Worm (Caenorhabditis elegans) whole organism, early embryonic: ENCODE measurements around the gene C11E4.7.

Experiments
- B0310.2 ChIP-seq: sonication (generic microtip); optimal IDR thresholded peaks from 2 replicates; lab custom pipeline; 2016; ENCODE audit warnings: mild to moderate bottlenecking, missing genetic modification characterization, missing compliant biosample characterization
- F13C5.2 ChIP-seq: sonication (generic microtip); optimal IDR thresholded peaks from 2 replicates; lab custom pipeline; 2017; ENCODE audit warnings: mild to moderate bottlenecking, missing genetic modification characterization, inconsistent platforms, missing compliant biosample characterization
- aly-1 ChIP-seq: sonication (generic microtip); optimal IDR thresholded peaks from 2 replicates; lab custom pipeline; 2016; ENCODE audit warnings: missing genetic modification characterization, missing compliant biosample characterization
- ama-1 ChIP-seq: fragments of 150-350 bp; optimal IDR thresholded peaks from 2 replicates; lab custom pipeline; 2014
- ceh-13 ChIP-seq: fragments of 200-800 bp; sonication (Bioruptor generic); optimal IDR thresholded peaks from 2 replicates; lab custom pipeline; 2018; ENCODE audit warnings: mild to moderate bottlenecking, missing genetic modification characterization, missing compliant biosample characterization
- ceh-36 ChIP-seq: sonication (generic microtip); optimal IDR thresholded peaks from 2 replicates; lab custom pipeline; 2016; ENCODE audit warnings: missing genetic modification characterization, inconsistent platforms, missing compliant biosample characterization
- ets-7 ChIP-seq: sonication (generic microtip); optimal IDR thresholded peaks from 2 replicates; lab custom pipeline; 2016; ENCODE audit warnings: missing genotype, missing genetic modification characterization, missing compliant biosample characterization
- flt-1 ChIP-seq: fragments of 200-800 bp; sonication (Bioruptor generic); IDR thresholded peaks from 2 replicates; pipeline ENCODE4 v1.3.6; 2022; ENCODE audit warnings: missing genetic modification characterization, missing compliant biosample characterization
- hmbx-1 ChIP-seq: sonication (generic microtip); optimal IDR thresholded peaks from 2 replicates; lab custom pipeline; 2016; ENCODE audit warnings: mild to moderate bottlenecking, missing genetic modification characterization, missing compliant biosample characterization
- hmg-4 ChIP-seq: fragments of 200-800 bp; sonication (Bioruptor generic); optimal IDR thresholded peaks from 2 replicates; lab custom pipeline; 2018; ENCODE audit warnings: mild to moderate bottlenecking, missing genetic modification characterization, missing compliant biosample characterization
- hnd-1 ChIP-seq: sonication (generic microtip); optimal IDR thresholded peaks from 2 replicates; lab custom pipeline; 2016; ENCODE audit warnings: missing genetic modification characterization, missing compliant biosample characterization
- pes-1 ChIP-seq: fragments of 200-800 bp; sonication (Bioruptor generic); IDR thresholded peaks from 2 replicates; pipeline ENCODE4 v1.3.6; 2022; ENCODE audit warnings: missing genetic modification reagents, missing genetic modification characterization, missing compliant biosample characterization
- scrt-1 ChIP-seq: fragments of 200-800 bp; sonication (Bioruptor generic); IDR thresholded peaks from 2 replicates; pipeline ENCODE4 v1.3.6; 2022; ENCODE audit warnings: missing genetic modification characterization, missing compliant biosample characterization
- sea-1 ChIP-seq: fragments of 200-800 bp; sonication (Bioruptor generic); conservative IDR thresholded peaks from 2 replicates; pipeline ENCODE4 v1.3.6; 2022; ENCODE audit warnings: missing genetic modification characterization, missing compliant biosample characterization
- tbx-11 ChIP-seq: fragments of 200-800 bp; sonication (Bioruptor generic); IDR thresholded peaks from 2 replicates; pipeline ENCODE4 v1.3.6; 2022; ENCODE audit warnings: missing genetic modification characterization, missing compliant biosample characterization
- tbx-37 ChIP-seq: fragments of 200-800 bp; sonication (Bioruptor generic); conservative IDR thresholded peaks from 2 replicates; pipeline ENCODE4 v1.3.6; 2022; ENCODE audit warnings: missing genetic modification reagents, missing genetic modification characterization, missing compliant biosample characterization
- tra-4 ChIP-seq: sonication (generic microtip); optimal IDR thresholded peaks from 2 replicates; lab custom pipeline; 2017; ENCODE audit warnings: missing genetic modification characterization, missing compliant biosample characterization

The C11E4.7 gene

ce11 chrX:9616919-9617318 is at the start of gene C11E4.7:
Gene C11E4.7, plus strand, starts transcription at chrX:9617219.
- no peak for TF ChIP-seq B0310.2 (tag; lab: Kevin White, UChicago)
- no peak for TF ChIP-seq tra-4 (tag; lab: Kevin White, UChicago)
- TF ChIP-seq hmbx-1 (tag; lab: Kevin White, UChicago), result no peak
- TF ChIP-seq flt-1 (GFP tag; lab: Robert Waterston, UW), result no peak
- no peak for TF ChIP-seq scrt-1 (GFP tag; lab: Robert Waterston, UW)
- no peak for TF ChIP-seq tbx-37 (GFP tag; lab: Robert Waterston, UW)
- no peak for TF ChIP-seq hnd-1 (tag; lab: Kevin White, UChicago)
- no peak for TF ChIP-seq ceh-36 (tag; lab: Kevin White, UChicago)
- no peak for TF ChIP-seq ceh-13 (GFP tag; lab: Kevin White, UChicago)
- TF ChIP-seq pes-1 (GFP tag; lab: Robert Waterston, UW), result no peak
- TF ChIP-seq ets-7 (tag; lab: Kevin White, UChicago), result no peak

ce11 chrX:9568574-9568973 is 48.4 kb upstream of the C11E4.7 start:
- TF ChIP-seq hnd-1 (tag; lab: Kevin White, UChicago), result no peak
- TF ChIP-seq F13C5.2 (tag; lab: Kevin White, UChicago), result no peak
- TF ChIP-seq ceh-13 (GFP tag; lab: Kevin White, UChicago), result no peak
- TF ChIP-seq flt-1 (GFP tag; lab: Robert Waterston, UW), result no peak
- TF ChIP-seq sea-1, result no peak
- TF ChIP-seq B0310.2 (tag; lab: Kevin White, UChicago), result no peak
- TF ChIP-seq ceh-36 (tag; lab: Kevin White, UChicago), result no peak
- TF ChIP-seq ama-1 (lab: Kevin White, UChicago), result no peak
- no peak for TF ChIP-seq pes-1 (GFP tag; lab: Robert Waterston, UW)

ce11 chrX:9576928-9577327 is 40.1 kb upstream of the C11E4.7 start, which contains the start of gene glb-17:
Gene glb-17, minus strand, starts transcription at chrX:9577028.
- TF ChIP-seq ceh-36 (tag; lab: Kevin White, UChicago), result no peak
- TF ChIP-seq pes-1 (GFP tag; lab: Robert Waterston, UW), result no peak
- TF ChIP-seq ama-1 (lab: Kevin White, UChicago), result no peak
- no peak for TF ChIP-seq ets-7 (tag; lab: Kevin White, UChicago)
- no peak for TF ChIP-seq flt-1 (GFP tag; lab: Robert Waterston, UW)
- TF ChIP-seq B0310.2 (tag; lab: Kevin White, UChicago), result no peak
- TF ChIP-seq aly-1, result no peak
- TF ChIP-seq tbx-37 (GFP tag; lab: Robert Waterston, UW), result no peak
- TF ChIP-seq F13C5.2 (tag; lab: Kevin White, UChicago), result no peak
- TF ChIP-seq hnd-1 (tag; lab: Kevin White, UChicago), result no peak
- TF ChIP-seq ceh-13 (GFP tag; lab: Kevin White, UChicago), result no peak
- no peak for TF ChIP-seq scrt-1 (GFP tag; lab: Robert Waterston, UW)
- TF ChIP-seq hmg-4 (GFP tag; lab: Kevin White, UChicago), result no peak
- TF ChIP-seq tbx-11 (GFP tag; lab: Robert Waterston, UW), result no peak
- no peak for TF ChIP-seq hmbx-1 (tag; lab: Kevin White, UChicago)
- TF ChIP-seq sea-1, result no peak
- TF ChIP-seq tra-4 (tag; lab: Kevin White, UChicago), result no peak

- no peak for TF ChIP-seq hmg-4 (GFP tag; lab: Kevin White, UChicago)
- TF ChIP-seq sea-1, result no peak
- TF ChIP-seq ets-7 (tag; lab: Kevin White, UChicago), result no peak
- TF ChIP-seq aly-1, result no peak
- no peak for TF ChIP-seq B0310.2 (tag; lab: Kevin White, UChicago)
- no peak for TF ChIP-seq ceh-36 (tag; lab: Kevin White, UChicago)
- TF ChIP-seq tra-4 (tag; lab: Kevin White, UChicago), result no peak
- no peak for TF ChIP-seq tbx-37 (GFP tag; lab: Robert Waterston, UW)
- TF ChIP-seq pes-1 (GFP tag; lab: Robert Waterston, UW), result no peak
- no peak for TF ChIP-seq flt-1 (GFP tag; lab: Robert Waterston, UW)
- no peak for TF ChIP-seq scrt-1 (GFP tag; lab: Robert Waterston, UW)
- no peak for TF ChIP-seq hnd-1 (tag; lab: Kevin White, UChicago)
- TF ChIP-seq hmbx-1 (tag; lab: Kevin White, UChicago), result no peak
- no peak for TF ChIP-seq tbx-11 (GFP tag; lab: Robert Waterston, UW)
- no peak for TF ChIP-seq F13C5.2 (tag; lab: Kevin White, UChicago)
- no peak for TF ChIP-seq ama-1 (lab: Kevin White, UChicago)
- no peak for TF ChIP-seq ceh-13 (GFP tag; lab: Kevin White, UChicago)
Observed at ce11 chrX:9584333-9584732, 32.7 kb upstream of the C11E4.7 start, which contains the start of gene gpx-5. Gene gpx-5, plus strand, starts transcription at chrX:9584668.

- TF ChIP-seq aly-1 (no peak), scrt-1 (GFP tag; lab: Robert Waterston, UW) (no peak), pes-1 (GFP tag; lab: Robert Waterston, UW) (no peak), hnd-1 (tag; lab: Kevin White, UChicago) (no peak), hmg-4 (GFP tag; lab: Kevin White, UChicago) (no peak), tra-4 (tag; lab: Kevin White, UChicago) (no peak), flt-1 (GFP tag; lab: Robert Waterston, UW) (no peak), ceh-13 (GFP tag; lab: Kevin White, UChicago) (no peak), ceh-36 (tag; lab: Kevin White, UChicago) (no peak), ets-7 (tag; lab: Kevin White, UChicago) (no peak), tbx-11 (GFP tag; lab: Robert Waterston, UW) (no peak), tbx-37 (GFP tag; lab: Robert Waterston, UW) (no peak), ama-1 (lab: Kevin White, UChicago) (no peak), sea-1 (no peak), hmbx-1 (tag; lab: Kevin White, UChicago) (no peak), B0310.2 (tag; lab: Kevin White, UChicago) (no peak), F13C5.2 (tag; lab: Kevin White, UChicago) (no peak)
Observed at ce11 chrX:9585584-9586166, 31.3 kb upstream of the C11E4.7 start.

ce11 chrX:9587642-9588041 is 29.4 kb upstream of the C11E4.7 start, which contains the start of gene gpx-3:
Gene gpx-3, plus strand, starts transcription at chrX:9587942.
- no peak for TF ChIP-seq F13C5.2 (tag; lab: Kevin White, UChicago)
- TF ChIP-seq ceh-13 (GFP tag; lab: Kevin White, UChicago), result no peak
- TF ChIP-seq flt-1 (GFP tag; lab: Robert Waterston, UW), result no peak
- TF ChIP-seq scrt-1 (GFP tag; lab: Robert Waterston, UW), result no peak
- TF ChIP-seq hmbx-1 (tag; lab: Kevin White, UChicago), result no peak
- TF ChIP-seq ets-7 (tag; lab: Kevin White, UChicago), result no peak
- TF ChIP-seq pes-1 (GFP tag; lab: Robert Waterston, UW), result no peak
- no peak for TF ChIP-seq B0310.2 (tag; lab: Kevin White, UChicago)
- TF ChIP-seq hmg-4 (GFP tag; lab: Kevin White, UChicago), result no peak
- TF ChIP-seq tbx-37 (GFP tag; lab: Robert Waterston, UW), result no peak
- no peak for TF ChIP-seq tbx-11 (GFP tag; lab: Robert Waterston, UW)
- TF ChIP-seq aly-1, result no peak
- TF ChIP-seq ama-1 (lab: Kevin White, UChicago), result no peak
- no peak for TF ChIP-seq sea-1
- no peak for TF ChIP-seq ceh-36 (tag; lab: Kevin White, UChicago)
- no peak for TF ChIP-seq tra-4 (tag; lab: Kevin White, UChicago)
- TF ChIP-seq hnd-1 (tag; lab: Kevin White, UChicago), result no peak
